Worm (Caenorhabditis elegans): Measurements from ENCODE around the gene C36C9.5.
"Not testable (repeated sequence)": the region's sequence is repeated elsewhere in the genome, so short reads cannot be mapped to it uniquely, and the experiment has no call there.

C36C9.5 gene

ce11 chrX:1703840-1704239, at the start of gene C36C9.5:
TSS of gene C36C9.5 (minus strand) at chrX:1703940.
- no peak for TF ChIP-seq unc-62 (GFP tag; optimal IDR thresholded peaks at IDR 0.05)

ce11 chrX:1748476-1748875, 44.7 kb upstream of the C36C9.5 start, which contains the start of gene Y75D11A.6:
TSS of gene Y75D11A.6 (minus strand) at chrX:1748576.
- TF ChIP-seq unc-62 (GFP tag; optimal IDR thresholded peaks at IDR 0.05), result not testable (repeated sequence)

- TF ChIP-seq unc-62 (GFP tag; optimal IDR thresholded peaks at IDR 0.05), result not testable (repeated sequence)
Observed at ce11 chrX:1746117-1746516, 42.4 kb upstream of the C36C9.5 start, which contains the start of gene Y75D11A.3. TSS of gene Y75D11A.3 (minus strand) at chrX:1746217.

- TF ChIP-seq unc-62 (GFP tag; optimal IDR thresholded peaks at IDR 0.05), result not testable (repeated sequence)
Observed at ce11 chrX:1742530-1742929, 38.8 kb upstream of the C36C9.5 start, which contains the start of gene Y75D11A.2. TSS of gene Y75D11A.2 (plus strand) at chrX:1742830.

- TF ChIP-seq unc-62 (GFP tag; optimal IDR thresholded peaks at IDR 0.05), result no peak
Observed at ce11 chrX:1737606-1738005, 33.9 kb upstream of the C36C9.5 start, which contains the start of gene F07G6.10. TSS of gene F07G6.10 (plus strand) at chrX:1737906.

ce11 chrX:1735941-1736340, 32.2 kb upstream of the C36C9.5 start, which contains the start of gene F07G6.12:
TSS of gene F07G6.12 (plus strand) at chrX:1736241.
- no peak for TF ChIP-seq unc-62 (GFP tag; optimal IDR thresholded peaks at IDR 0.05)

- TF ChIP-seq unc-62 (GFP tag; optimal IDR thresholded peaks at IDR 0.05), result no peak
Observed at ce11 chrX:1729558-1729957, 25.8 kb upstream of the C36C9.5 start, which contains the start of gene dgn-3. TSS of gene dgn-3 (plus strand) at chrX:1729858.

- no peak for TF ChIP-seq unc-62 (GFP tag; optimal IDR thresholded peaks at IDR 0.05)
Observed at ce11 chrX:1727056-1727455, 23.3 kb upstream of the C36C9.5 start, which contains the start of gene F07G6.2. TSS of gene F07G6.2 (plus strand) at chrX:1727356.

ce11 chrX:1720359-1720758, 16.6 kb upstream of the C36C9.5 start, which contains the start of gene F07G6.8:
TSS of gene F07G6.8 (minus strand) at chrX:1720459.
- no peak for TF ChIP-seq unc-62 (GFP tag; optimal IDR thresholded peaks at IDR 0.05)

- TF ChIP-seq unc-62 (GFP tag; optimal IDR thresholded peaks at IDR 0.05), result no peak
Observed at ce11 chrX:1718479-1718878, 14.7 kb upstream of the C36C9.5 start, which contains the start of gene fbxa-53. TSS of gene fbxa-53 (minus strand) at chrX:1718579.

- TF ChIP-seq unc-62 (GFP tag; optimal IDR thresholded peaks at IDR 0.05), result no peak
Observed at ce11 chrX:1712538-1712937, 8.8 kb upstream of the C36C9.5 start, which contains the start of gene fbxa-52. TSS of gene fbxa-52 (minus strand) at chrX:1712638.

- TF ChIP-seq unc-62 (GFP tag; optimal IDR thresholded peaks at IDR 0.05), result no peak
Observed at ce11 chrX:1706538-1706937, 2.8 kb upstream of the C36C9.5 start, which contains the start of gene F07G6.5. TSS of gene F07G6.5 (minus strand) at chrX:1706638.

- no peak for TF ChIP-seq unc-62 (GFP tag; optimal IDR thresholded peaks at IDR 0.05)
Observed at ce11 chrX:1703049-1703448, 691 bp downstream of the C36C9.5 start.

ce11 chrX:1698476-1698875, 5.3 kb downstream of the C36C9.5 start:
- no peak for TF ChIP-seq unc-62 (GFP tag; optimal IDR thresholded peaks at IDR 0.05)

- not testable (repeated sequence) for TF ChIP-seq unc-62 (GFP tag; optimal IDR thresholded peaks at IDR 0.05)
Observed at ce11 chrX:1696879-1697278, 6.9 kb downstream of the C36C9.5 start, which contains the start of gene C36C9.4. TSS of gene C36C9.4 (minus strand) at chrX:1696979.

- TF ChIP-seq unc-62 (GFP tag; optimal IDR thresholded peaks at IDR 0.05), result not testable (repeated sequence)
Observed at ce11 chrX:1690894-1691293, 12.8 kb downstream of the C36C9.5 start, which contains the start of gene C36C9.6. TSS of gene C36C9.6 (minus strand) at chrX:1690994.

- not testable (repeated sequence) for TF ChIP-seq unc-62 (GFP tag; optimal IDR thresholded peaks at IDR 0.05)
Observed at ce11 chrX:1689996-1690395, 13.7 kb downstream of the C36C9.5 start, which contains the start of gene C36C9.12. TSS of gene C36C9.12 (minus strand) at chrX:1690096.

All from whole organism, dauer.